Worm (Caenorhabditis elegans): ENCODE data around the gene ins-6.
A peak's percentile ranks its signal among the peaks of the same experiment; 100 is the strongest.

The ins-6 gene

ce11 chrII:6000136-6000535, at the start of gene ins-6:
ins-6 (plus strand) TSS chrII:6000436.
- TF ChIP-seq snpc-4 (tag; optimal IDR thresholded peaks at IDR 0.05), result no peak
- TF ChIP-seq aly-2 (tag; optimal IDR thresholded peaks at IDR 0.05), result no peak

- no peak for TF ChIP-seq elt-3 (tag; optimal IDR thresholded peaks at IDR 0.05)
- peak; percentile 5 for TF ChIP-seq fkh-10 (GFP tag; optimal IDR thresholded peaks at IDR 0.05)
Observed at ce11 chrII:5950657-5951056, 49.6 kb upstream of the ins-6 start.

- TF ChIP-seq nhr-237 (tag; optimal IDR thresholded peaks at IDR 0.05), result no peak
- TF ChIP-seq ztf-11 (tag; optimal IDR thresholded peaks at IDR 0.05), result no peak
- TF ChIP-seq elt-1 (tag; optimal IDR thresholded peaks at IDR 0.05), result no peak
- TF ChIP-seq aly-2 (tag; optimal IDR thresholded peaks at IDR 0.05), result no peak
- TF ChIP-seq pha-4 (tag; optimal IDR thresholded peaks at IDR 0.05), result no peak
- TF ChIP-seq ceh-82 (tag; optimal IDR thresholded peaks at IDR 0.05), result no peak
- no peak for TF ChIP-seq ama-1 (optimal IDR thresholded peaks at IDR 0.05)
- no peak for TF ChIP-seq egl-27 (tag; optimal IDR thresholded peaks at IDR 0.05)
- TF ChIP-seq lsy-12 (tag; optimal IDR thresholded peaks at IDR 0.05), result no peak
- TF ChIP-seq ceh-28 (tag; optimal IDR thresholded peaks at IDR 0.05), result no peak
- TF ChIP-seq ztf-4 (tag; optimal IDR thresholded peaks at IDR 0.05), result no peak
- no peak for TF ChIP-seq nhr-77 (tag; optimal IDR thresholded peaks at IDR 0.05)
- no peak for TF ChIP-seq nhr-11 (tag; optimal IDR thresholded peaks at IDR 0.05)
- TF ChIP-seq nhr-67 (tag; optimal IDR thresholded peaks at IDR 0.05), result no peak
- no peak for TF ChIP-seq ceh-16 (tag; optimal IDR thresholded peaks at IDR 0.05)
- TF ChIP-seq unc-39 (tag; optimal IDR thresholded peaks at IDR 0.05), result no peak
- no peak for TF ChIP-seq fkh-10 (GFP tag; optimal IDR thresholded peaks at IDR 0.05)
- TF ChIP-seq nhr-12 (tag; optimal IDR thresholded peaks at IDR 0.05), result no peak
- TF ChIP-seq mdl-1 (tag; optimal IDR thresholded peaks at IDR 0.05), result no peak
Observed at ce11 chrII:5951745-5952144, 48.5 kb upstream of the ins-6 start.

- TF ChIP-seq lin-39 (tag; optimal IDR thresholded peaks at IDR 0.05) (peak; percentile 54), pha-4 (tag; optimal IDR thresholded peaks at IDR 0.05) (no peak), nfya-1 (tag; optimal IDR thresholded peaks at IDR 0.05; ENCODE audit: insufficient read depth) (peak; percentile 35), ztf-4 (tag; optimal IDR thresholded peaks at IDR 0.05) (no peak), nhr-76 (tag; optimal IDR thresholded peaks at IDR 0.05) (no peak), ceh-9 (tag; optimal IDR thresholded peaks at IDR 0.05) (no peak), nhr-237 (tag; optimal IDR thresholded peaks at IDR 0.05) (no peak), daf-12 (tag; optimal IDR thresholded peaks at IDR 0.05) (no peak)
Observed at ce11 chrII:5952214-5952613, 48.0 kb upstream of the ins-6 start.

ce11 chrII:5955638-5956167, 44.5 kb upstream of the ins-6 start:
- peak; percentile 30 for TF ChIP-seq egl-5 (tag; optimal IDR thresholded peaks at IDR 0.05)
- TF ChIP-seq lin-39 (tag; optimal IDR thresholded peaks at IDR 0.05), result peak; percentile 39
- TF ChIP-seq nhr-11 (tag; optimal IDR thresholded peaks at IDR 0.05), result no peak
- TF ChIP-seq ZK546.5 (tag; optimal IDR thresholded peaks at IDR 0.05), result no peak
- no peak for TF ChIP-seq mdl-1 (tag; optimal IDR thresholded peaks at IDR 0.05)
- no peak for TF ChIP-seq snpc-4 (tag; optimal IDR thresholded peaks at IDR 0.05)
- TF ChIP-seq ceh-82 (tag; optimal IDR thresholded peaks at IDR 0.05), result no peak
- TF ChIP-seq elt-2 (tag; optimal IDR thresholded peaks at IDR 0.05), result no peak
- TF ChIP-seq elt-3 (tag; optimal IDR thresholded peaks at IDR 0.05), result no peak
- no peak for TF ChIP-seq nhr-67 (tag; optimal IDR thresholded peaks at IDR 0.05)
- peak; percentile 14 for TF ChIP-seq nfya-1 (tag; optimal IDR thresholded peaks at IDR 0.05; ENCODE audit: insufficient read depth)
- no peak for TF ChIP-seq pqm-1 (tag; optimal IDR thresholded peaks at IDR 0.05)
- TF ChIP-seq daf-12 (tag; optimal IDR thresholded peaks at IDR 0.05), result no peak
- no peak for TF ChIP-seq aly-2 (tag; optimal IDR thresholded peaks at IDR 0.05)
- TF ChIP-seq elt-1 (tag; optimal IDR thresholded peaks at IDR 0.05), result no peak
- no peak for TF ChIP-seq skn-1 (tag; optimal IDR thresholded peaks at IDR 0.05)
- peak; percentile 12 for TF ChIP-seq unc-62 (GFP tag; optimal IDR thresholded peaks at IDR 0.05)
- TF ChIP-seq fos-1 (tag; optimal IDR thresholded peaks at IDR 0.05), result no peak
- no peak for TF ChIP-seq ztf-4 (tag; optimal IDR thresholded peaks at IDR 0.05)
- no peak for TF ChIP-seq nhr-237 (tag; optimal IDR thresholded peaks at IDR 0.05)
- no peak for TF ChIP-seq eor-1 (tag; optimal IDR thresholded peaks at IDR 0.05)
- no peak for TF ChIP-seq ceh-28 (tag; optimal IDR thresholded peaks at IDR 0.05)
